Fruit fly (Drosophila melanogaster) S2 (cell line): ENCODE data around the gene CG9222.

Experiments used
- CG8478 ChIP-seq: fragments of >200 bp; optimal IDR thresholded peaks from 2 replicates; lab custom pipeline; 2018
- CTCF ChIP-seq, 2 experiments: fragments of >200 bp; optimal IDR thresholded peaks; 2 replicates each; lab custom pipeline; 2018

DNA sequence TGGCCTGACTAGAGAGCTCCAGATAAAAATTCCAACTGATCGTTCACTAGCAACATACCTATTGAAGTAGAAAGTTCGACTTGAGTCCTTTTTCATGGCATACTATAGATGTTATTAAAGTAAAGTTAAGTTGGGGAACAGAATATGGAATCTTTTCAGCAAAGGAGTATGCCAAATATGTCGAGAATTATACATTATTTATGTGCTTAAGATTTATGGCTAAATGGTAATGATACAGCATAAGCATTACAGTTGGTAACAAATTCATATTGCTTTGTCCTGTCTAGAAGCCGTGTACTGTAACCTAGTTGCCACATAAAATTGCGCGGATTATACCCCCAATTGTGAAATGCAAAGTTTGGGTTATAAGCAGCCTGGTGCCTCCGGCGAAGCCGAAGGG is 24.2 kb downstream of the CG9222 start, which contains the start of gene CG31639:
- TF ChIP-seq CG8478 (lab: Kevin White, UChicago) (no peak), CTCF (optimal IDR thresholded peaks at IDR 0.05; lab: Kevin White, UChicago) (no peak)
